Fruit fly (Drosophila melanogaster): ENCODE measurements around the gene rhea.

DNA sequence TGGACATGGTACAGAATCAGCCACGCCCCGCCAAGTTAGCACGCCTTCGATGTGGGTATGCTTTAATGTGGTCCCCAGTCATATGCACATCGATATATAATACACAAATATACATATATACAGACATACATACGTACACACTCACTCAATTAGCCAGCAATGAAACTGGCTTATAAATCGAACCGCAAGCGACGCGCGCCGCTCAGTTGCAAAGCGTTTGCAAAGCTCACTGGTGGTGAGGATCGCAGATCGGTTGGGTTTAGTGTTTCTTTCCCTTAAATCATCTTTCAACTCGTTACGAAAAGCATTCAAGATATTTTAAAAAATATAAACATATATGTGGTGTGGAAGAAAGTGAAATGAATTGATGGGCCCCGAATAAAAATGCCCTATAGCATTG is 16.3 kb upstream of the rhea start:
- TF ChIP-seq usp (GFP tag; optimal IDR thresholded peaks at IDR 0.05) (no peak), psq (optimal IDR thresholded peaks at IDR 0.05) (no peak), CG8478 (optimal IDR thresholded peaks at IDR 0.05) (no peak), pan (optimal IDR thresholded peaks at IDR 0.05) (no peak), Dll (optimal IDR thresholded peaks at IDR 0.05) (no peak), EcR (GFP tag; optimal IDR thresholded peaks at IDR 0.05) (no peak)
